Worm (Caenorhabditis elegans): Measurements from ENCODE around the gene adss-1.

adss-1 gene

DNA sequence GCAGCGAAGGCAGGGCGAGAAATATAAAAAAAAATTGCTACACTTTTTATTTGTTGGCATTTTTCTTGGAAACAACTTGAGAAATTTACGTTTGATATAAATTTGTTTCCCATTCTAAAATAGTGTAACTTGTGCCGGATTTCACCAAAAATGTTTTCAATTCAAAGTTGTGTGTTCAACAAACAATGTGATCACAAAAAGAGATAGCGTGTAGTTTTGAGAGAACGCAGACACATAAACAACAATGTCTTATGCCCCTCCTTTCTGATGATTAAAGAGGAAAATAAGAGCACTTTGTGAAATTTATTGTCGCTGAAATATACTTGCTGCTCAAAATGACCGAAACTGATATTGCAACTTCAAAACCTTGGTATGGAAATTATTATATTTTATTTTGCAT, 24.2 kb upstream of the adss-1 start, which contains the start of gene abhd-5.1:
abhd-5.1 (plus strand) TSS at position 230 of the 400 bp plus-strand sequence.
- peak; percentile 7 for TF ChIP-seq elt-2 (tag; optimal IDR thresholded peaks at IDR 0.05)
- TF ChIP-seq zag-1 (tag; optimal IDR thresholded peaks at IDR 0.05): no peak
- TF ChIP-seq eor-1 (tag; optimal IDR thresholded peaks at IDR 0.05): no peak
- TF ChIP-seq mml-1 (tag; optimal IDR thresholded peaks at IDR 0.05): no peak
- no peak for TF ChIP-seq elt-1 (tag; optimal IDR thresholded peaks at IDR 0.05)
- no peak for TF ChIP-seq fos-1 (tag; optimal IDR thresholded peaks at IDR 0.05)
- TF ChIP-seq nhr-25 (tag; optimal IDR thresholded peaks at IDR 0.05): no peak
- TF ChIP-seq ceh-82 (tag; optimal IDR thresholded peaks at IDR 0.05): no peak
- no peak for TF ChIP-seq ceh-28 (tag; optimal IDR thresholded peaks at IDR 0.05)
- TF ChIP-seq ZK546.5 (tag; optimal IDR thresholded peaks at IDR 0.05): no peak
- peak; percentile 63 for TF ChIP-seq pha-4 (tag; optimal IDR thresholded peaks at IDR 0.05)
- no peak for TF ChIP-seq jun-1 (tag; optimal IDR thresholded peaks at IDR 0.05)
- TF ChIP-seq skn-1 (tag; optimal IDR thresholded peaks at IDR 0.05): no peak
- TF ChIP-seq nhr-28 (tag; optimal IDR thresholded peaks at IDR 0.05): no peak
- no peak for TF ChIP-seq ceh-9 (tag; optimal IDR thresholded peaks at IDR 0.05)
- TF ChIP-seq unc-62 (GFP tag; optimal IDR thresholded peaks at IDR 0.05): no peak

DNA sequence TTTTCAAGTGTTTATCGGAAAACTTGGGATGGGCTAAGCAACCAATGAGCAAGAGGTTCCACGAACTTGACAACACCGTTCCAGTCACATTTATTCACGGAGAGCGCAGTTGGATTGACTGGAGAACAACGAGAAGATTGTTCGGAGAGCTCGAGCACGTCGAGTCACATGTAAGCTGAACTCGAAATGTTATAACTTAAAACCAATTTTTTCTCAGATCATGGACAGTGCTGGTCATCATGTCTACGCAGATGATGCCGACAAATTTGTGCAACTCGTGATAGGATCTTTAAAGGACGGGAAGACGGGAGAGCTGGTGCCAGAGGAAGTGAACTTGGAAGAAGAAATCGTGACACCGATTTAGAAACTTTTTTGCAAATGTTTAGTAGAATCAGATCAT, 23.3 kb upstream of the adss-1 start:
- TF ChIP-seq sea-2 (GFP tag; optimal IDR thresholded peaks at IDR 0.05) (no peak), hmg-11 (tag; optimal IDR thresholded peaks at IDR 0.05) (no peak), egl-5 (tag; optimal IDR thresholded peaks at IDR 0.05) (no peak), R02D3.7 (tag; optimal IDR thresholded peaks at IDR 0.05) (no peak), tbx-2 (tag; optimal IDR thresholded peaks at IDR 0.05) (no peak), nhr-28 (tag; optimal IDR thresholded peaks at IDR 0.05) (no peak), snpc-4 (tag; optimal IDR thresholded peaks at IDR 0.05) (no peak), elt-3 (tag; optimal IDR thresholded peaks at IDR 0.05) (no peak), fkh-2 (tag; optimal IDR thresholded peaks at IDR 0.05) (no peak), eor-1 (tag; optimal IDR thresholded peaks at IDR 0.05) (no peak), ceh-28 (tag; optimal IDR thresholded peaks at IDR 0.05) (no peak)

DNA sequence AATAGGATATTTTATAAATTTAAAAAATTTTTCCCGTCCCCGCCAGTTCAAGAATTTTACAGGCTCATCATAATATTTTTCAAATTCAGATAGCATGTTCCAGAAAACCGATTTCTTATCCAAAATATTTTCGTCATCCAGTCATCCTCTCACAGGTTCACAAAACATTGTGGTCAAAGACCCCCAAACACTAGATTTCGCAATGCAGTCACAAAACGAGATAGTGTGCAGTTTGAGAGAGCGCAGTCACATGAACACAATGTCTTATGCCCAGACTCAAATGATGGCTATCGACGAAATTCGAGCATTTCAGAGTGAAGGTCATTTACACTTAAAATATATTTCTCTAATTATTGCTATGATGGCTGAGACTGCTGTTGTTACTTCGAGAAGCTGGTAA, 21.4 kb upstream of the adss-1 start, which contains the start of gene abhd-5.2:
abhd-5.2 (plus strand) TSS at position 95 of the 400 bp plus-strand sequence.
- TF ChIP-seq egl-27 (tag; optimal IDR thresholded peaks at IDR 0.05) (no peak), daf-12 (tag; optimal IDR thresholded peaks at IDR 0.05) (no peak), fos-1 (tag; optimal IDR thresholded peaks at IDR 0.05) (no peak), fkh-10 (GFP tag; optimal IDR thresholded peaks at IDR 0.05) (no peak), snpc-4 (tag; optimal IDR thresholded peaks at IDR 0.05) (peak; percentile 48), hmg-11 (tag; optimal IDR thresholded peaks at IDR 0.05) (peak; percentile 55), egl-5 (tag; optimal IDR thresholded peaks at IDR 0.05) (no peak), nhr-11 (tag; optimal IDR thresholded peaks at IDR 0.05) (no peak), nhr-28 (tag; optimal IDR thresholded peaks at IDR 0.05) (no peak), lin-15B (tag; optimal IDR thresholded peaks at IDR 0.05) (peak; percentile 29), ZK546.5 (tag; optimal IDR thresholded peaks at IDR 0.05) (no peak), mdl-1 (tag; optimal IDR thresholded peaks at IDR 0.05) (no peak), mml-1 (tag; optimal IDR thresholded peaks at IDR 0.05) (no peak), ceh-82 (tag; optimal IDR thresholded peaks at IDR 0.05) (no peak), nhr-77 (tag; optimal IDR thresholded peaks at IDR 0.05) (no peak), pha-4 (tag; optimal IDR thresholded peaks at IDR 0.05) (peak; percentile 50), lin-39 (tag; optimal IDR thresholded peaks at IDR 0.05) (peak; percentile 48), nhr-237 (tag; optimal IDR thresholded peaks at IDR 0.05) (no peak), elt-1 (tag; optimal IDR thresholded peaks at IDR 0.05) (no peak), eor-1 (tag; optimal IDR thresholded peaks at IDR 0.05) (no peak), jun-1 (tag; optimal IDR thresholded peaks at IDR 0.05) (no peak), zag-1 (tag; optimal IDR thresholded peaks at IDR 0.05) (no peak), nhr-76 (tag; optimal IDR thresholded peaks at IDR 0.05) (no peak), sea-2 (GFP tag; optimal IDR thresholded peaks at IDR 0.05) (no peak), elt-2 (tag; optimal IDR thresholded peaks at IDR 0.05) (peak; percentile 26), elt-3 (tag; optimal IDR thresholded peaks at IDR 0.05) (no peak), ztf-11 (tag; optimal IDR thresholded peaks at IDR 0.05) (no peak), ceh-28 (tag; optimal IDR thresholded peaks at IDR 0.05) (peak; percentile 26), nhr-25 (tag; optimal IDR thresholded peaks at IDR 0.05) (peak; percentile 37), unc-62 (GFP tag; optimal IDR thresholded peaks at IDR 0.05) (no peak), nhr-23 (tag; optimal IDR thresholded peaks at IDR 0.05) (peak; percentile 8), pqm-1 (tag; optimal IDR thresholded peaks at IDR 0.05) (peak; percentile 39), nfya-1 (tag; optimal IDR thresholded peaks at IDR 0.05; ENCODE audit: insufficient read depth) (peak; percentile 62), skn-1 (tag; optimal IDR thresholded peaks at IDR 0.05) (no peak), nhr-12 (tag; optimal IDR thresholded peaks at IDR 0.05) (no peak)

Measured in whole organism, L3 larva.